Worm (Caenorhabditis elegans) whole organism, young adult: ENCODE results near the gene pgl-3.

Experiments used
- B0019.2 ChIP-seq: fragments of 200-800 bp; sonication (Bioruptor generic); conservative IDR thresholded peaks from 2 replicates; pipeline ENCODE4 v1.3.6; 2022; ENCODE audit warnings: missing genetic modification reagents, missing genetic modification characterization, missing compliant biosample characterization
- lir-1 ChIP-seq: fragments of 200-800 bp; sonication (Bioruptor generic); conservative IDR thresholded peaks from 2 replicates; pipeline ENCODE4 v1.3.6; 2022; ENCODE audit warnings: missing genetic modification reagents, missing genetic modification characterization, missing compliant biosample characterization

- TF ChIP-seq lir-1 = no peak
- no peak for TF ChIP-seq B0019.2 (GFP tag; lab: Robert Waterston, UW)
Observed at ce11 chrV:4766501-4766900, 10.7 kb downstream of the pgl-3 start, which contains the start of gene C18G1.8.
